Fruit fly (Drosophila melanogaster): Measurements from ENCODE around the gene CG11454.
A peak's percentile ranks its signal among the peaks of the same experiment; 100 is the strongest.

CG11454 gene

DNA sequence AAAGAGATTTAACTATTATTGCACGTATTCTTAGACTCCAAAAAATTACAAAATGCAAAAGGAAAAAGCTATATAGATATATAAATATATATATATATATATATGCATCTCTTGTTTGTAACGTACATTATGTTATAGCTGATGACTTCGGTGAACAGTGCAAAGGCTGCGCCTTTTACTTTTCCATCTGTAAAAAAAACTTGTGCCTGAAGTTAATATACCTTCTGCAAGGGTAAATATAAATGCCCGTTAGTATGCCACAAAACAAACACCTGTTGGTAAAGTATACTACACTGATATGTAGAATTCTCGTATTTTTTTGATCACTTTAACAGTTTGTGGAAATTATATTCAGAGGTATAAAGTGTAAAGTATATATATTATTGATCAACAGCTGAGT lies 5.1 kb upstream of the CG11454 start:
- no peak for TF ChIP-seq CG17801 (GFP tag; optimal IDR thresholded peaks at IDR 0.05; ENCODE audit: partially characterized antibody)

- TF ChIP-seq CG17801 (GFP tag; optimal IDR thresholded peaks at IDR 0.05; ENCODE audit: partially characterized antibody) = no peak
Observed at dm6 chr2L:139610-140009, 3.5 kb upstream of the CG11454 start.

- no peak for TF ChIP-seq CG17801 (GFP tag; optimal IDR thresholded peaks at IDR 0.05; ENCODE audit: partially characterized antibody)
Observed at dm6 chr2L:140849-141248, 2.3 kb upstream of the CG11454 start, which contains the start of the genes CG31975 and ovm. Gene CG31975, minus strand, starts transcription at chr2L:140992. Gene ovm, minus strand, starts transcription at chr2L:140992.

DNA sequence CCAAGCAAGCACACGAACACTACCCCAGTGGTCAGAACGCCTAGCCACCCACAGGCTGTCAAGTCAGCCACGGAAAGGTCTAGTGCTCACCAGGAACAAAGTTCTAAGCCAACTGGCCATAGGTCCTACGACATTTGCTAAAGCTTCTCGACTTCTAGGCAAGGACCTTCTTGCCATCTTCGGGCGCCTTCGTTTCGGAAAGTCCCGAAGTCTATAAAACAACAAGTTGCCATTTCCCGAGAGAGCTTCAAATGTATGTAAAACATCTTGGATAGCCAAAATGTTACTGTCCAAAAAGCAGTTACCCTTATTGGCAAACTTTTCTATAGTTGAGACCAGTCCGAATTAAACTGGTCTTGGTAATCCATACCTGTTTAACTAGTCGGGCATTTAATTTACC lies 3.4 kb downstream of the CG11454 start:
- TF ChIP-seq CG17801 (GFP tag; optimal IDR thresholded peaks at IDR 0.05; ENCODE audit: partially characterized antibody) = no peak

DNA sequence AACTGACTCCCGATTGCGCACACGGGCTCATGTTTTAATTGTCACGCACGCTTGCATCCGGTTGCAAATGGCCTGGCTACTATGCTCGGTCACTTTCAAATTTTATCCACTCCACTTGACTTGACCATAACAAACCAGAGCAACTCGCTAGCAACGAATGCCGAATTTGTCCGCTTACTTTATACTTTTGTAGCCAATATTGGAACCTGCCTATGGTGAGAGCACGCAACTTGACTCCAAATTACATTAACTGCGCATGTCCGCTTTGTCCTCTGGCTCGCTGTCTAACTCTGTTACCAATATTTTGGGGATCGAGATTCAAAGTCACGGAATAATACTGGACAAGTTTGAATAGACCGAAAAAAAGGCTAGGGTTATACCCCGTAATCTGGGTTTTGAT lies 10.0 kb downstream of the CG11454 start, which contains the start of gene CG42399:
Gene CG42399, minus strand, starts transcription at position 159 of the 400 bp plus-strand sequence.
- no peak for TF ChIP-seq CG17801 (GFP tag; optimal IDR thresholded peaks at IDR 0.05; ENCODE audit: partially characterized antibody)

DNA sequence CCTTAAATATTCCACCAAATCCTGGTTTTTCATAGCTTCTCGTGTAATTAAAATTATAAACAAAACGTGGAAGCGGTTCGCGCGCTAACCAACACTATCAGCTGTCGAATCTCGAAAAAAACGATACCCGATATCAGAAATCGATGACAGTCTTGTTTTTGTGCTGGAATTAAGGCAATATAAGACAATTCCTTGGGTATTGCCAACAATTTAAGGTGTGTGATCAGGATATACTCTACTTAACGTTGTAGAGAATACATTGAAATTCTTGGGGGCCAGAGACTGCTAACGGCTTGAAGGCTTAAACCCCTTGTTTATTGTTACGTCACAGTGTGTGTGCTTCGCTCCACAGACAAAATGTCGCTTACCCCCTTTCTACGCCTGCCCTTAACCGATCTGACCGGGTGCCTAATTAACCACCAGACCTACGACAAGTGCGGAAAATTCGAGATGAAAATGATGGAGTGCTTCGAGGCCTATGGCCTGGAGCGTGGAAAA lies 12.1 kb downstream of the CG11454 start, which contains the start of gene Pus10:
Gene Pus10, minus strand, starts transcription at position 91 of the 498 bp plus-strand sequence.
- TF ChIP-seq CG17801 (GFP tag; optimal IDR thresholded peaks at IDR 0.05; ENCODE audit: partially characterized antibody) = no peak

- TF ChIP-seq CG17801 (GFP tag; optimal IDR thresholded peaks at IDR 0.05; ENCODE audit: partially characterized antibody) = peak; percentile 42
Observed at dm6 chr2L:155994-156393, 12.9 kb downstream of the CG11454 start, which contains the start of gene CG3436. Gene CG3436, plus strand, starts transcription at chr2L:156029.

DNA sequence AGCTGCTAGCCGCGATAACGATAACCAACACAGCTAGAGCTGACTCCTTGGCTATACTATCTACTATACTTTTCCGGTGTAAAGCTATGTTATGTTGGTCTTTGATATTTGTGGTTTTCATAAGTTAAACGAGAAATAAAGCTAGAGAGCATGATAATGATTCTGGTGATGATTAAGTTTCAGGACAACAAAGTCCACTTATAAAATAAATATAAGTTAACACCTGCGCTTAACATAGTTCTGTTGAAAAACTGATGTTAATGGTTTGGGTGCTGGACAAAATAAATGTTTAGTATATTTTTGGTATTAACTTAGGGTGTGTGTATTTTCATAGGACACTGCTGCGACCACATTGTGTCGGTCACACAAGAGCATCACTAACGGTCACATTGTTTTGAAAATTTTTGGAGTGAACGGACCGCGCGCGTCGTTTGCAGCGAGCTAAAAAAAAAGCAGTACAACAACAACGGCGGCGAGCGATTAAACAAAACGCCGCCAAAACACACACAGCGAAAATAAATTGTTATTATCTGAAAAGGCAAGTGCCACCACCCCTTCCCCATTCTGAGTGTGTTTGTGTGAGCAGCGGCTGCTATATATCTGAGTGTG lies 15.6 kb downstream of the CG11454 start, which contains the start of the genes CG33635 and spen:
Gene CG33635, minus strand, starts transcription at position 16 of the 609 bp plus-strand sequence.
Gene spen, plus strand, starts transcription at position 384 of the 609 bp plus-strand sequence.
- peak; percentile 72 for TF ChIP-seq CG17801 (GFP tag; optimal IDR thresholded peaks at IDR 0.05; ENCODE audit: partially characterized antibody)

DNA sequence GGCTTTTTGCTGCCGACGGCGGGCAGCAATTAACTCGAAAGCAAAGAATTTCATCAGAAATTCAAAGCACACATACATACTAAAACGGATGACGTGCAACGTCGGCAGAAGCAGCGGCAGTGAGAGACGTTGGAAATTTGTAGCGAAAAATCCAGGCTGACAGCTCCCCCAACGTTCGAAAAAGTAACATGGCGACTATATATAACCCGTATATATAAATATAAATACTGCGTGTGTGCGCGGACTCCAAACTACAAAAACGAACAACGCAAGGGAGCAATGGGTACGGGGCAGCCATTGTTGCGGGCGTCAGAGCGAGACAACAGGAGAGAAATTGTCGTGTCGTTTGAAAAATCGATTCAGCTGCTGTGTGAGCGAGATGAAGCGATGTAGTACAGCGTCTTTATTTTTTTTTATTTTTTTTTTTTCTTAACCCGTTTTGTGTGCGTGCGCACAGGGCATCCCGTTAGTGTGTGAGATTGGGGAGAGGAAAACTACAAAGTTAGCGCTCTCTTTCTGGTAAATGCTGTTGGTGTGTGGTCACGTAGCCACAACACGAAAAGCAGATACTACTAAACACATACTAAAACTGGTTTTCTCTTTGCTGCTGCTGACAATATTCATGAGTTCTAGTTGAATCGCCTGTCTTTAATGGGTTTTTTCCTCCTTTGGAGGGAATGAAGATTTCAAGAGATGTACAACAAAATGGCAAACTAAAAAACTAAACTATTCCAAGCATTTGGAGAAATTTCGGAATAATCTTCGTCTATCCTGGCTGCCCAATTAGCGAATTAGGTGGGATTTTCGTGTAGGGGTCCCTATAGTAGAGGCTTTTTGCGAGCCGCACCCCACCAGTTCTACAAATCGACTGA lies 17.7 kb downstream of the CG11454 start:
- peak; percentile 91 for TF ChIP-seq CG17801 (GFP tag; optimal IDR thresholded peaks at IDR 0.05; ENCODE audit: partially characterized antibody)

DNA sequence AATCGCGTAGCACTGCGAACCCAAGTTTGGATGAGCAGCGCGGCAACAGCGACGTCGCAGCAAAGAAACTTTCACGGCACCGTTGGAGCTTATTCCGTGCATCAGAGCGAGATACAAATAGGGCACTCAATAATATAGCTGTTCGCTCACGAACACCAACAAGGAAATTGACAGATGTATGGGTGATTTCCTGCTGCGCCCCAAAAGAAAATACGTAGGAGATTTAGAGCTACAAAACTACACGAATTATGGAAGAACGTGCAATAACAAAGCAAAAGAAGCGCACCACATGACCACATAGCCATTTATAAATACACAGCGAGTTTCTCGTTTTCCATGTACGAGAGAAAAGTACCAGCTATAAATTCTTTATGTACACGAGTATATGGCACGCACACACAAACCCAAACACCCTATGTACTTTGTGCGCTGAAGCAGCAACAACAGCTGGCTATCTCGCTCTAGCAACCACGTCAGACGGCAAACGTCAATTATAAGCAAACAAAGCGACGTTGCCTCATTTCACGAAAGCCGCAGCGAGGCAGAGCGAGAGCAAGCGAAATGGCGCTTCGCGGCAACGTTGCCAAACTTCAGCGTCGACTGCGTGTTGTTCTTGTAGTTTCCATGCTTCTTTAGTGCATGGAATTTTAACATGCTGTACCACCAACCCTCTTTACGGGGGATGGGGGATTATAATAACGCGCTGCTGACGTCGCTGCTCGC lies 18.5 kb downstream of the CG11454 start:
- TF ChIP-seq CG17801 (GFP tag; optimal IDR thresholded peaks at IDR 0.05; ENCODE audit: partially characterized antibody) = peak; percentile 95

dm6 chr2L:162208-162607 lies 19.1 kb downstream of the CG11454 start:
- TF ChIP-seq CG17801 (GFP tag; optimal IDR thresholded peaks at IDR 0.05; ENCODE audit: partially characterized antibody) = no peak

- no peak for TF ChIP-seq CG17801 (GFP tag; optimal IDR thresholded peaks at IDR 0.05; ENCODE audit: partially characterized antibody)
Observed at dm6 chr2L:163229-163628, 20.1 kb downstream of the CG11454 start.

- peak; percentile 1 for TF ChIP-seq CG17801 (GFP tag; optimal IDR thresholded peaks at IDR 0.05; ENCODE audit: partially characterized antibody)
Observed at dm6 chr2L:165253-165890, 22.2 kb downstream of the CG11454 start.
